Worm (Caenorhabditis elegans) whole organism, L3 larva: ENCODE measurements around the gene C18G1.9.

Experiments used
- aly-2 ChIP-seq: fragments of 150-350 bp; optimal IDR thresholded peaks from 2 replicates; lab custom pipeline; 2014; ENCODE audit warnings: missing biosample characterization, missing genetic modification characterization
- ama-1 ChIP-seq: fragments of 150-350 bp; optimal IDR thresholded peaks from 2 replicates; lab custom pipeline; 2018
- ceh-16 ChIP-seq: sonication (generic microtip); optimal IDR thresholded peaks from 2 replicates; lab custom pipeline; 2017; ENCODE audit warnings: missing biosample characterization, missing genetic modification characterization
- ceh-28 ChIP-seq: fragments of 150-350 bp; optimal IDR thresholded peaks from 2 replicates; lab custom pipeline; 2014; ENCODE audit warnings: missing biosample characterization, missing genetic modification reagents, missing genetic modification characterization
- ceh-82 ChIP-seq: fragments of 150-350 bp; optimal IDR thresholded peaks from 2 replicates; lab custom pipeline; 2014; ENCODE audit warnings: missing biosample characterization, missing genetic modification characterization
- ceh-9 ChIP-seq: sonication (generic microtip); optimal IDR thresholded peaks from 2 replicates; lab custom pipeline; 2018; ENCODE audit warnings: missing biosample characterization, missing genetic modification characterization
- egl-5 ChIP-seq: fragments of 150-350 bp; optimal IDR thresholded peaks from 2 replicates; lab custom pipeline; 2017; ENCODE audit warnings: missing biosample characterization, missing genetic modification reagents, missing genetic modification characterization, inconsistent platforms
- elt-1 ChIP-seq: fragments of 150-350 bp; optimal IDR thresholded peaks from 2 replicates; lab custom pipeline; 2014; ENCODE audit warnings: missing biosample characterization, missing genetic modification characterization
- elt-2 ChIP-seq: sonication (generic microtip); optimal IDR thresholded peaks from 2 replicates; lab custom pipeline; 2016; ENCODE audit warnings: missing genetic modification reagents, mild to moderate bottlenecking, missing genetic modification characterization, missing compliant biosample characterization
- elt-3 ChIP-seq, 3 experiments: fragments of 150-350 bp in 1 of 3; sonication (generic microtip) in 2 of 3; optimal IDR thresholded peaks; 2 replicates in 2 of 3; 4 replicates in 1 of 3; lab custom pipeline; 2014 to 2017; ENCODE audit warnings: missing biosample characterization in 3 of 3, missing genetic modification characterization in 3 of 3
- fkh-10 ChIP-seq: sonication (generic microtip); optimal IDR thresholded peaks from 2 replicates; lab custom pipeline; 2017; ENCODE audit warnings: missing biosample characterization, missing genetic modification reagents, missing genetic modification characterization
- fkh-2 ChIP-seq: fragments of 150-350 bp; optimal IDR thresholded peaks from 2 replicates; lab custom pipeline; 2014; ENCODE audit warnings: missing biosample characterization, missing genetic modification reagents, missing genetic modification characterization
- hmg-11 ChIP-seq: sonication (generic microtip); optimal IDR thresholded peaks from 2 replicates; lab custom pipeline; 2016; ENCODE audit warnings: missing genetic modification characterization, missing compliant biosample characterization
- jun-1 ChIP-seq: fragments of 150-350 bp; optimal IDR thresholded peaks from 2 replicates; lab custom pipeline; 2014; ENCODE audit warnings: missing biosample characterization, missing genetic modification reagents, missing genetic modification characterization
- lin-15B ChIP-seq: fragments of 150-350 bp; optimal IDR thresholded peaks from 2 replicates; lab custom pipeline; 2014; ENCODE audit warnings: missing biosample characterization, missing genetic modification characterization
- lin-39 ChIP-seq: fragments of 150-350 bp; optimal IDR thresholded peaks from 2 replicates; lab custom pipeline; 2018; ENCODE audit warnings: missing biosample characterization, missing genetic modification reagents, missing genetic modification characterization
- lsy-12 ChIP-seq: sonication (generic microtip); optimal IDR thresholded peaks from 2 replicates; lab custom pipeline; 2016; ENCODE audit warnings: mild to moderate bottlenecking, missing genetic modification characterization, missing compliant biosample characterization
- mdl-1 ChIP-seq: fragments of 150-350 bp; optimal IDR thresholded peaks from 2 replicates; lab custom pipeline; 2014; ENCODE audit warnings: missing biosample characterization, missing genetic modification characterization
- mml-1 ChIP-seq: fragments of 150-350 bp; sonication (generic microtip); optimal IDR thresholded peaks from 3 replicates; lab custom pipeline; 2014; ENCODE audit warnings: missing biosample characterization, missing genetic modification characterization
- nfya-1 ChIP-seq: sonication (generic microtip); optimal IDR thresholded peaks from 2 replicates; lab custom pipeline; 2017; ENCODE audit warnings: missing genetic modification characterization, mild to moderate bottlenecking, missing compliant biosample characterization, antibody characterized with exemption, moderate library complexity; ENCODE audit not compliant: insufficient read depth
- nhr-11 ChIP-seq: fragments of 150-350 bp; optimal IDR thresholded peaks from 2 replicates; lab custom pipeline; 2014; ENCODE audit warnings: missing biosample characterization, missing genetic modification characterization
- nhr-12 ChIP-seq: fragments of 150-350 bp; optimal IDR thresholded peaks from 2 replicates; lab custom pipeline; 2014; ENCODE audit warnings: missing biosample characterization, missing genetic modification characterization
- nhr-23 ChIP-seq: fragments of 150-350 bp; optimal IDR thresholded peaks from 2 replicates; lab custom pipeline; 2014; ENCODE audit warnings: missing biosample characterization, missing genetic modification reagents, missing genetic modification characterization
- nhr-237 ChIP-seq: fragments of 150-350 bp; optimal IDR thresholded peaks from 2 replicates; lab custom pipeline; 2014; ENCODE audit warnings: missing biosample characterization, missing genetic modification characterization
- nhr-43 ChIP-seq: sonication (generic microtip); optimal IDR thresholded peaks from 2 replicates; lab custom pipeline; 2016; ENCODE audit warnings: mild to moderate bottlenecking, missing genetic modification characterization, missing compliant biosample characterization; ENCODE audit not compliant: poor library complexity, severe bottlenecking
- nhr-76 ChIP-seq: fragments of 150-350 bp; sonication (generic microtip); optimal IDR thresholded peaks from 5 replicates; lab custom pipeline; 2014; ENCODE audit warnings: missing biosample characterization, missing genetic modification characterization
- nhr-77 ChIP-seq: fragments of 150-350 bp; optimal IDR thresholded peaks from 2 replicates; lab custom pipeline; 2014; ENCODE audit warnings: missing biosample characterization, missing genetic modification characterization
- pha-4 ChIP-seq: fragments of 150-350 bp; optimal IDR thresholded peaks from 2 replicates; lab custom pipeline; 2014; ENCODE audit warnings: missing biosample characterization, missing genetic modification reagents, missing genetic modification characterization
- pqm-1 ChIP-seq: fragments of 150-350 bp; optimal IDR thresholded peaks from 2 replicates; lab custom pipeline; 2017; ENCODE audit warnings: missing biosample characterization, missing genetic modification characterization, inconsistent platforms
- sea-2 ChIP-seq: fragments of 150-350 bp; sonication (generic microtip); optimal IDR thresholded peaks from 4 replicates; lab custom pipeline; 2014; ENCODE audit warnings: missing biosample characterization, missing genetic modification reagents, missing genetic modification characterization
- skn-1 ChIP-seq: fragments of 150-350 bp; optimal IDR thresholded peaks from 2 replicates; lab custom pipeline; 2014; ENCODE audit warnings: missing biosample characterization, missing genetic modification characterization
- tbx-2 ChIP-seq: sonication (generic microtip); optimal IDR thresholded peaks from 2 replicates; lab custom pipeline; 2016; ENCODE audit warnings: mild to moderate bottlenecking, missing genetic modification characterization, missing compliant biosample characterization
- unc-39 ChIP-seq: sonication (generic microtip); optimal IDR thresholded peaks from 4 replicates; lab custom pipeline; 2017; ENCODE audit warnings: missing biosample characterization, missing genetic modification characterization
- unc-62 ChIP-seq: fragments of 150-350 bp; sonication (generic microtip); optimal IDR thresholded peaks from 4 replicates; lab custom pipeline; 2014; ENCODE audit warnings: missing biosample characterization, missing genetic modification reagents, missing genetic modification characterization
- ztf-4 ChIP-seq: fragments of 150-350 bp; optimal IDR thresholded peaks from 2 replicates; lab custom pipeline; 2014; ENCODE audit warnings: missing biosample characterization, missing genetic modification characterization

Gene C18G1.9

DNA sequence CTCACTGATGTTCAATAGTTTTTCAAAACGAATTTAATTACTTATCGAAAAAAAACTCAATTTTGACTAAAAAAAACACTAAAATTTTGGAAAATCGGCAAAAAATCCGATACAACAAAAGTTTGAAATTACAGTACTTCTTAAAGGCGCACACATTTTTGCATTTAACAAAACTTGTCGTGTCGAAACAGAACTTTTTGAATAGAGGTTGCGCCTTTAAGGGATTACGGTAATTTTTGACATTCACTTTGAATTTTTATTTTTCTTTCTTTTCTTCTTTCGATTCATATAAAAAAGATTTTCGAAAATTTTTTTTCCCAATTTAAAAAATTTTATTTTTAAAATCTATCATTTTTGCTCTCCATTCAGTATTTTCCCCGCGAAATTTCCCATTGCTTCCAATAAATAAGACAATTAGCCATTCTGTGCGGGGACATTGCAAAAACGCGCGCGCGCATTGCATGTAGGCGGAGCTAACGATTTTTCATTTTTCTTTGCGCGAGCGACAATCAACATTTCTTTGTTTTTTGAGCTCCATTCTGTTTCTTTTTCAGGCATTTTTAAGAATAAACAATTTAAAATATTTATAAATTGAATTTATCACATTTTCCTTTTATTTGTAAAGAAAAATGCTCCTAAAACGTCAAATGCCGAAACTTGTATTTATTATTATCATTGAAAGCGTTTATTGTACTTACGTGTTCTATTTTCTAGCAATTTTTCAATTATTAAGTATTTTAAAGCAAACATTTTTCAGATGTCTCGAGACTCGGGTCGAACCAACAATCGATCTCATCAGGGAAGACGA lies 38.2 kb downstream of the C18G1.9 start, which contains the start of gene F39G3.3:
Gene F39G3.3, plus strand, starts transcription at position 758 of the 808 bp plus-strand sequence.
- TF ChIP-seq pqm-1 (tag; lab: Kevin White, UChicago) = peak; percentile 4
- peak; percentile 81 for TF ChIP-seq hmg-11
- peak; percentile 72 for TF ChIP-seq nfya-1 (tag; lab: Kevin White, UChicago)
- TF ChIP-seq egl-5 (tag; lab: Kevin White, UChicago) = peak; percentile 80
- peak; percentile 58 for TF ChIP-seq nhr-43 (tag; lab: Kevin White, UChicago)
- peak; percentile 11 for TF ChIP-seq lin-15B (tag; lab: Kevin White, UChicago)
- TF ChIP-seq elt-2 (tag; lab: Kevin White, UChicago) = peak; percentile 33
- no peak for TF ChIP-seq elt-1 (tag; lab: Kevin White, UChicago)
- TF ChIP-seq unc-39 (tag; lab: Kevin White, UChicago) = no peak
- TF ChIP-seq pha-4 (tag; lab: Kevin White, UChicago) = peak; percentile 77
- no peak for TF ChIP-seq ceh-28 (tag; lab: Kevin White, UChicago)
- no peak for TF ChIP-seq nhr-237 (tag; lab: Kevin White, UChicago)
- peak; percentile 45 for TF ChIP-seq nhr-23 (tag; lab: Kevin White, UChicago)
- TF ChIP-seq fkh-2 (tag; lab: Kevin White, UChicago) = no peak
- peak; percentile 52 for TF ChIP-seq skn-1
- TF ChIP-seq ceh-16 (tag; lab: Kevin White, UChicago) = no peak
- peak; percentile 24 for TF ChIP-seq ama-1 (lab: Kevin White, UChicago)
- TF ChIP-seq sea-2 (GFP tag; lab: Kevin White, UChicago) = no peak
- TF ChIP-seq jun-1 = no peak
- peak; percentile 94 for TF ChIP-seq lin-39
- no peak for TF ChIP-seq fkh-10 (GFP tag; lab: Kevin White, UChicago)
- no peak for TF ChIP-seq nhr-12 (tag; lab: Kevin White, UChicago)

DNA sequence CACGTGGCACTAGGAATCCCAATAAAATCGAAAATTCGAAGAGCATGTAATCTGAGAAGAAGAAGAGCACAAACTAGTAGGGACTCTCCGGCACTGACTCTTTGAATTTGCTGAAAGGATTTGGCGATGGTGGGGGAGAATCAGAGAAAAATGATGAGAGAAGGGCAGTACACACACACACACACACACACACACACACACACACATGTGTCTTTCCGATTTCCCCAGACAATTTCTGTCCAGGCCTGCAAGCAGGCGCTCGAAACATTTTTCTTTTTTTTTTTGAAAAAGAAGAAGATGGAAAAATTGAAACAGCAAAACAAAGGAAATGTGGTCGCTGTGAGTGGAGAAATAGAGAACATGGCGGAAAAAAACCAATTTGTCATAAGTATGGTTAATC lies 39.5 kb downstream of the C18G1.9 start, which contains the start of gene tig-2:
Gene tig-2, minus strand, starts transcription at position 87 of the 400 bp plus-strand sequence.
- TF ChIP-seq unc-62 (no peak), lin-39 (peak; percentile 36), mdl-1 (tag; lab: Kevin White, UChicago) (no peak), lin-15B (tag; lab: Kevin White, UChicago) (no peak), nhr-11 (no peak), elt-1 (tag; lab: Kevin White, UChicago) (no peak), fkh-10 (GFP tag; lab: Kevin White, UChicago) (no peak), skn-1 (no peak), nhr-237 (tag; lab: Kevin White, UChicago) (no peak), pqm-1 (tag; lab: Kevin White, UChicago) (no peak), nfya-1 (tag; lab: Kevin White, UChicago) (peak; percentile 27), tbx-2 (tag; lab: Kevin White, UChicago) (no peak), elt-2 (tag; lab: Kevin White, UChicago) (no peak), ceh-82 (tag; lab: Kevin White, UChicago) (no peak), nhr-76 (tag; lab: Kevin White, UChicago) (no peak), ztf-4 (no peak), nhr-12 (tag; lab: Kevin White, UChicago) (no peak), lsy-12 (tag; lab: Kevin White, UChicago) (no peak)

DNA sequence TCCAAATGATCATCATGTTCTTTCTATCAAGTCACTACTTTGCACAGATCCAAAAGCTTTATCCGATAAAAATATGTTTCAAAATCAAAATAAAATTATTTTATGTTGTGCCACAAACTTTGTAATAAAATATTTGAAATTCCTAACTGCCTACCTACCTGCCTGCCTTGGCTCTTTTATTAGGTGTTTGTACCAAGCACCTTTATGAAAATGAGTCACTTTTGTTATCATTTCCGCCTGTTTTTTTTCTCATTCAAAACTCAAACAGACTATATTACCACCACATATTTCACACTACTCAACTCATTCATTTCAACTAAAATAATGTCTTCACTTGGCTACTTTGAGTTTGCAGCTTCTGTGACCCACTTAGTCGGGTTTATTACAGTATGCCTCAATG lies 45.1 kb downstream of the C18G1.9 start, which contains the start of gene F39G3.4:
Gene F39G3.4, plus strand, starts transcription at position 301 of the 400 bp plus-strand sequence.
- TF ChIP-seq nhr-237 (tag; lab: Kevin White, UChicago) (no peak), nhr-43 (tag; lab: Kevin White, UChicago) (no peak), lsy-12 (tag; lab: Kevin White, UChicago) (no peak), hmg-11 (no peak), ceh-16 (tag; lab: Kevin White, UChicago) (no peak), nfya-1 (tag; lab: Kevin White, UChicago) (no peak), ztf-4 (no peak), nhr-11 (no peak), ceh-9 (tag; lab: Kevin White, UChicago) (no peak), nhr-77 (tag; lab: Kevin White, UChicago) (no peak), mml-1 (no peak), nhr-23 (tag; lab: Kevin White, UChicago) (no peak), fkh-10 (GFP tag; lab: Kevin White, UChicago) (no peak), pha-4 (tag; lab: Kevin White, UChicago) (no peak), aly-2 (no peak), jun-1 (no peak), lin-39 (no peak), elt-3 (tag; optimal IDR thresholded peaks at IDR 0.05; lab: Kevin White, UChicago) (no peak)
